Worm (Caenorhabditis elegans) whole organism, young adult: ENCODE measurements around the gene swp-1.

ENCODE experiments used
- B0261.1 ChIP-seq: sonication (generic microtip); optimal IDR thresholded peaks from 2 replicates; lab custom pipeline; 2016; ENCODE audit warnings: mild to moderate bottlenecking, missing genetic modification characterization, moderate library complexity, missing compliant biosample characterization
- B0336.3 ChIP-seq: fragments of 200-800 bp; sonication (Bioruptor generic); IDR thresholded peaks from 2 replicates; pipeline ENCODE4 v1.3.6; 2022; ENCODE audit warnings: missing genetic modification characterization, missing compliant biosample characterization
- F10E7.11 ChIP-seq: sonication (generic microtip); optimal IDR thresholded peaks from 2 replicates; lab custom pipeline; 2017; ENCODE audit warnings: mild to moderate bottlenecking, missing genetic modification characterization, moderate library complexity, missing compliant biosample characterization
- F22D6.2 ChIP-seq: sonication (generic microtip); optimal IDR thresholded peaks from 2 replicates; lab custom pipeline; 2016; ENCODE audit warnings: mild to moderate bottlenecking, missing genetic modification characterization, missing compliant biosample characterization
- F49E8.2 ChIP-seq: sonication (generic microtip); optimal IDR thresholded peaks from 3 replicates; lab custom pipeline; 2017; ENCODE audit warnings: missing genetic modification characterization, mild to moderate bottlenecking, missing compliant biosample characterization, antibody characterized with exemption, moderate library complexity; ENCODE audit not compliant: insufficient read depth
- F57A8.1 ChIP-seq: fragments of 200-800 bp; sonication (Bioruptor generic); optimal IDR thresholded peaks from 2 replicates; lab custom pipeline; 2018; ENCODE audit warnings: mild to moderate bottlenecking, missing genetic modification characterization, moderate library complexity, missing compliant biosample characterization
- Y67H2A.10 ChIP-seq: fragments of 200-800 bp; sonication (Bioruptor generic); conservative IDR thresholded peaks from 2 replicates; pipeline ENCODE4 v1.3.6; 2022; ENCODE audit warnings: missing genetic modification reagents, missing genetic modification characterization, missing compliant biosample characterization
- ama-1 ChIP-seq, 3 experiments: fragments of 150-350 bp in 1 of 3; sonication (generic microtip) in 2 of 3; optimal IDR thresholded peaks; 2 replicates each; lab custom pipeline; 2014 to 2018; ENCODE audit warnings: missing biosample characterization in 2 of 3, missing genetic modification characterization in 2 of 3, missing genetic modification reagents in 2 of 3
- aptf-2 ChIP-seq: fragments of 200-800 bp; sonication (Bioruptor generic); conservative IDR thresholded peaks from 2 replicates; pipeline ENCODE4 v1.3.6; 2022; ENCODE audit warnings: missing genetic modification reagents, missing genetic modification characterization, missing compliant biosample characterization
- aptf-3 ChIP-seq: fragments of 200-800 bp; sonication (Bioruptor generic); IDR thresholded peaks from 2 replicates; pipeline ENCODE4 v1.3.6; 2022; ENCODE audit warnings: missing genetic modification characterization, missing compliant biosample characterization
- athp-1 ChIP-seq: sonication (generic microtip); optimal IDR thresholded peaks from 2 replicates; lab custom pipeline; 2017; ENCODE audit warnings: mild to moderate bottlenecking, missing genetic modification characterization, missing compliant biosample characterization
- attf-3 ChIP-seq: fragments of 200-800 bp; sonication (Bioruptor generic); conservative IDR thresholded peaks from 2 replicates; pipeline ENCODE4 v1.3.6; 2022; ENCODE audit warnings: missing genetic modification reagents, missing genetic modification characterization, missing compliant biosample characterization
- attf-5 ChIP-seq: fragments of 200-800 bp; sonication (Bioruptor generic); optimal IDR thresholded peaks from 2 replicates; lab custom pipeline; 2018; ENCODE audit warnings: mild to moderate bottlenecking, missing genetic modification characterization, missing compliant biosample characterization
- bed-1 ChIP-seq: fragments of 200-800 bp; sonication (Bioruptor generic); IDR thresholded peaks from 2 replicates; pipeline ENCODE4 v1.3.6; 2022; ENCODE audit warnings: missing genetic modification reagents, missing genetic modification characterization, missing compliant biosample characterization
- cebp-2 ChIP-seq: fragments of 200-800 bp; sonication (Bioruptor generic); IDR thresholded peaks from 2 replicates; pipeline ENCODE4 v1.3.6; 2022; ENCODE audit warnings: missing genetic modification characterization, missing compliant biosample characterization
- ceh-100 ChIP-seq: fragments of 200-800 bp; sonication (Bioruptor generic); IDR thresholded peaks from 2 replicates; pipeline ENCODE4 v1.3.6; 2022; ENCODE audit warnings: missing genetic modification reagents, missing genetic modification characterization, missing compliant biosample characterization
- ceh-27 ChIP-seq: fragments of 200-800 bp; sonication (Bioruptor generic); optimal IDR thresholded peaks from 2 replicates; lab custom pipeline; 2018; ENCODE audit warnings: mild to moderate bottlenecking, missing genetic modification characterization, moderate library complexity, missing compliant biosample characterization
- ceh-79 ChIP-seq: sonication (generic microtip); optimal IDR thresholded peaks from 2 replicates; lab custom pipeline; 2017; ENCODE audit warnings: mild to moderate bottlenecking, missing genetic modification characterization, missing compliant biosample characterization
- ceh-91 ChIP-seq: fragments of 200-800 bp; sonication (Bioruptor generic); IDR thresholded peaks from 2 replicates; pipeline ENCODE4 v1.3.6; 2022; ENCODE audit warnings: missing genetic modification reagents, missing genetic modification characterization, missing compliant biosample characterization
- dox-1 ChIP-seq: fragments of 200-800 bp; sonication (Bioruptor generic); IDR thresholded peaks from 2 replicates; pipeline ENCODE4 v1.3.6; 2022; ENCODE audit warnings: missing genetic modification reagents, missing genetic modification characterization, missing compliant biosample characterization
- dpff-1 ChIP-seq: sonication (generic microtip); optimal IDR thresholded peaks from 2 replicates; lab custom pipeline; 2017; ENCODE audit warnings: mild to moderate bottlenecking, missing genetic modification characterization, missing compliant biosample characterization
- egl-18 ChIP-seq: fragments of 200-800 bp; sonication (Bioruptor generic); IDR thresholded peaks from 2 replicates; pipeline ENCODE4 v1.3.6; 2022; ENCODE audit warnings: missing genetic modification reagents, missing genetic modification characterization, missing compliant biosample characterization
- ekl-4 ChIP-seq: fragments of 200-800 bp; sonication (Bioruptor generic); IDR thresholded peaks from 2 replicates; pipeline ENCODE4 v1.3.6; 2022; ENCODE audit warnings: missing genetic modification reagents, missing genetic modification characterization, missing compliant biosample characterization
- fkh-3 ChIP-seq: sonication (generic microtip); optimal IDR thresholded peaks from 2 replicates; lab custom pipeline; 2016; ENCODE audit warnings: mild to moderate bottlenecking, missing genetic modification characterization, missing compliant biosample characterization
- hmg-1.2 ChIP-seq: fragments of 200-800 bp; sonication (Bioruptor generic); IDR thresholded peaks from 2 replicates; pipeline ENCODE4 v1.3.6; 2022; ENCODE audit warnings: missing genetic modification reagents, missing genetic modification characterization, missing compliant biosample characterization
- lag-1 ChIP-seq: fragments of 200-800 bp; sonication (Bioruptor generic); IDR thresholded peaks from 2 replicates; pipeline ENCODE4 v1.3.6; 2022; ENCODE audit warnings: missing genetic modification reagents, missing genetic modification characterization, missing compliant biosample characterization
- lin-35 ChIP-seq, 3 experiments: fragments of 150-350 bp in 2 of 3; sonication (generic microtip) in 1 of 3; optimal IDR thresholded peaks; 2 replicates each; lab custom pipeline; 2014 to 2018; ENCODE audit warnings: missing biosample characterization in 3 of 3, missing genetic modification characterization in 3 of 3, missing genetic modification reagents in 3 of 3
- lin-40 ChIP-seq: sonication (generic microtip); optimal IDR thresholded peaks from 2 replicates; lab custom pipeline; 2016; ENCODE audit warnings: missing genetic modification characterization, mild to moderate bottlenecking, missing compliant biosample characterization, missing genotype, missing genetic modification reagents
- lin-54 ChIP-seq: fragments of 200-800 bp; sonication (Bioruptor generic); optimal IDR thresholded peaks from 2 replicates; lab custom pipeline; 2018; ENCODE audit warnings: mild to moderate bottlenecking, missing genetic modification characterization, missing compliant biosample characterization
- lsy-27 ChIP-seq: sonication (generic microtip); optimal IDR thresholded peaks from 2 replicates; lab custom pipeline; 2017; ENCODE audit warnings: missing genetic modification characterization, mild to moderate bottlenecking, missing compliant biosample characterization, antibody characterized with exemption, missing genotype, borderline replicate concordance; ENCODE audit not compliant: insufficient read depth
- madf-10 ChIP-seq: sonication (generic microtip); optimal IDR thresholded peaks from 2 replicates; lab custom pipeline; 2016; ENCODE audit warnings: mild to moderate bottlenecking, missing genetic modification characterization, missing compliant biosample characterization
- mxl-1 ChIP-seq: sonication (generic microtip); optimal IDR thresholded peaks from 2 replicates; lab custom pipeline; 2016; ENCODE audit warnings: missing genetic modification characterization, missing compliant biosample characterization
- nfyb-1 ChIP-seq: fragments of 200-800 bp; sonication (Bioruptor generic); IDR thresholded peaks from 2 replicates; pipeline ENCODE4 v1.3.6; 2022; ENCODE audit warnings: missing genetic modification reagents, missing genetic modification characterization, missing compliant biosample characterization
- nhr-179 ChIP-seq: sonication (generic microtip); optimal IDR thresholded peaks from 2 replicates; lab custom pipeline; 2016; ENCODE audit warnings: mild to moderate bottlenecking, missing genetic modification characterization, missing compliant biosample characterization
- nhr-90 ChIP-seq: sonication (generic microtip); optimal IDR thresholded peaks from 2 replicates; lab custom pipeline; 2016; ENCODE audit warnings: missing genotype, mild to moderate bottlenecking, missing genetic modification characterization, missing compliant biosample characterization
- pha-4 ChIP-seq: fragments of 150-350 bp; sonication (generic microtip); optimal IDR thresholded peaks from 2 replicates; lab custom pipeline; 2014; ENCODE audit warnings: missing biosample characterization, missing genetic modification reagents, missing genetic modification characterization
- repo-1 ChIP-seq: sonication (generic microtip); optimal IDR thresholded peaks from 2 replicates; lab custom pipeline; 2017; ENCODE audit warnings: mild to moderate bottlenecking, missing genetic modification characterization, missing compliant biosample characterization
- sdz-38 ChIP-seq: sonication (generic microtip); optimal IDR thresholded peaks from 2 replicates; lab custom pipeline; 2016; ENCODE audit warnings: missing genotype, missing genetic modification characterization, missing compliant biosample characterization
- snpc-1.1 ChIP-seq: sonication (generic microtip); optimal IDR thresholded peaks from 2 replicates; lab custom pipeline; 2017; ENCODE audit warnings: missing genetic modification characterization, mild to moderate bottlenecking, missing compliant biosample characterization, antibody characterized with exemption, moderate library complexity, missing genotype, missing genetic modification reagents; ENCODE audit not compliant: insufficient read depth
- snpc-3.4 ChIP-seq: sonication (generic microtip); optimal IDR thresholded peaks from 2 replicates; lab custom pipeline; 2017; ENCODE audit warnings: missing genetic modification characterization, mild to moderate bottlenecking, missing compliant biosample characterization, antibody characterized with exemption, moderate library complexity, missing genotype, missing genetic modification reagents
- snpc-4 ChIP-seq, 5 experiments: fragments of 150-350 bp in 1 of 5; sonication (generic microtip) in 4 of 5; optimal IDR thresholded peaks; 2 replicates each; lab custom pipeline; 2014 to 2018; ENCODE audit warnings: missing genetic modification characterization in 5 of 5, missing biosample characterization in 3 of 5, antibody characterized with exemption in 2 of 5, mild to moderate bottlenecking in 2 of 5, missing compliant biosample characterization in 2 of 5, missing genotype in 2 of 5, moderate library complexity in 2 of 5, missing genetic modification reagents in 1 of 5
- unc-130 ChIP-seq: sonication (generic microtip); optimal IDR thresholded peaks from 2 replicates; lab custom pipeline; 2016; ENCODE audit warnings: missing genetic modification reagents, missing genetic modification characterization, missing compliant biosample characterization
- unc-62 ChIP-seq: fragments of 150-350 bp; optimal IDR thresholded peaks from 2 replicates; lab custom pipeline; 2014; ENCODE audit warnings: missing biosample characterization, missing genetic modification reagents, missing genetic modification characterization
- xnd-1 ChIP-seq: sonication (generic microtip); optimal IDR thresholded peaks from 2 replicates; lab custom pipeline; 2016; ENCODE audit warnings: missing genotype, missing genetic modification reagents, missing genetic modification characterization, missing compliant biosample characterization
- zim-3 ChIP-seq: sonication (generic microtip); optimal IDR thresholded peaks from 2 replicates; lab custom pipeline; 2017; ENCODE audit warnings: mild to moderate bottlenecking, missing genetic modification characterization, moderate library complexity, missing compliant biosample characterization
- ztf-18 ChIP-seq: sonication (generic microtip); optimal IDR thresholded peaks from 2 replicates; lab custom pipeline; 2016; ENCODE audit warnings: missing genotype, mild to moderate bottlenecking, missing genetic modification characterization, missing compliant biosample characterization
- ztf-22 ChIP-seq: fragments of 200-800 bp; sonication (Bioruptor generic); optimal IDR thresholded peaks from 2 replicates; lab custom pipeline; 2018; ENCODE audit warnings: mild to moderate bottlenecking, missing genetic modification characterization, moderate library complexity, missing compliant biosample characterization

swp-1 gene

DNA sequence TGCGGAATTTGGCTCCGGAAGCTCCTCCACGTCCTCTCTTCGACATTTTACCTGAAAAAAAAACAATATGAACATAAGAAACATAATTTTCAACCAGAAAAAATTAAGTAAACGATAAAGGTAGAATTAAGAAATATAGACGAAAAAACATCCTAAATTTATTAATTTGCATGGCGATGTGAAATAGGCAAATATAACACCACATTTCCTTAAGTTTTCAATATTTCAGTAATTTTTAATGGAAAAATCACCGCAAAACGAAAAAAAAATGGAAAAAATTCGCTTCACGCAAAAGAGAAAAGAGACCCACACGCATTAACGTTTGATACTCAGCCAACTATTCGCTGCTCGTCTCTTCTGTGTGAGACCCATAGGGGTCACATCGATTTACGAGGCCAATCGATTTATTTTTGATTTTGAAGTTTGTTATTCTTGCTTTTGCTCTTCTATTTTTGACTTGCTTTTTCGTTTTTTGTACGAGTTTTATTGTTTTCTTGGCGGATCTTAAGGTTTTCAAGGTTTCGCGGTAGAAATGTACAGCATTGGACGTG lies 827 bp upstream of the swp-1 start, which contains the start of gene rpl-23 (continued):
- TF ChIP-seq F10E7.11: no peak
- TF ChIP-seq lin-35 (GFP tag; optimal IDR thresholded peaks at IDR 0.05; lab: Kevin White, UChicago): peak in 1 of 3 experiments; percentile 85
- TF ChIP-seq ama-1 (optimal IDR thresholded peaks at IDR 0.05; lab: Kevin White, UChicago): no peak
- peak in 1 of 2 experiments; percentile 19 for TF ChIP-seq ama-1 (GFP tag; optimal IDR thresholded peaks at IDR 0.05; lab: Kevin White, UChicago)
- 0 out of 2 replicates have a peak, but pooled peaks have one; percentile 48 for TF ChIP-seq aptf-2 (GFP tag; lab: Robert Waterston, UW)
- TF ChIP-seq cebp-2 (GFP tag; lab: Robert Waterston, UW): no peak
- TF ChIP-seq attf-5: peak; percentile 91
- TF ChIP-seq Y67H2A.10: no peak
- TF ChIP-seq madf-10 (tag; lab: Kevin White, UChicago): peak; percentile 55
- TF ChIP-seq nhr-90 (tag; lab: Kevin White, UChicago): no peak
- TF ChIP-seq F22D6.2 (tag; lab: Kevin White, UChicago): no peak
- 0 out of 2 replicates have a peak, but pooled peaks have one; percentile 12 for TF ChIP-seq nfyb-1 (GFP tag; lab: Robert Waterston, UW)
- no peak for TF ChIP-seq B0336.3 (GFP tag; lab: Robert Waterston, UW)
- TF ChIP-seq mxl-1 (tag; lab: Kevin White, UChicago): no peak
- no peak for TF ChIP-seq unc-130 (GFP tag; lab: Kevin White, UChicago)
- peak; percentile 53 for TF ChIP-seq lsy-27 (tag; lab: Kevin White, UChicago)
- TF ChIP-seq F57A8.1 (GFP tag; lab: Kevin White, UChicago): no peak
- no peak for TF ChIP-seq aptf-3 (GFP tag; lab: Robert Waterston, UW)
- peak; percentile 77 for TF ChIP-seq ceh-27
- TF ChIP-seq ceh-79 (tag; lab: Kevin White, UChicago): no peak
- peak; percentile 67; the same call in 1 of the 2 replicates for TF ChIP-seq ekl-4 (GFP tag; lab: Robert Waterston, UW)
- peak; percentile 57 for TF ChIP-seq attf-3 (GFP tag; lab: Robert Waterston, UW)
- TF ChIP-seq lag-1 (GFP tag; lab: Robert Waterston, UW): no peak
- peak; percentile 18 for TF ChIP-seq pha-4 (tag; lab: Kevin White, UChicago)
- TF ChIP-seq xnd-1 (tag; lab: Kevin White, UChicago): peak; percentile 10
- peak; percentile 68 for TF ChIP-seq ceh-91
- no peak for TF ChIP-seq zim-3 (tag; lab: Kevin White, UChicago)
- TF ChIP-seq snpc-4 (GFP tag; optimal IDR thresholded peaks at IDR 0.05; lab: Kevin White, UChicago): peak; percentile 57
- TF ChIP-seq snpc-4 (tag; optimal IDR thresholded peaks at IDR 0.05; lab: Kevin White, UChicago): peak; percentile 32 to 85 (median 59)
- peak; percentile 87 for TF ChIP-seq snpc-3.4 (tag; lab: Kevin White, UChicago)
- TF ChIP-seq sdz-38: no peak
- TF ChIP-seq dox-1 (GFP tag; lab: Robert Waterston, UW): peak; percentile 60; the same call in 1 of the 2 replicates
- TF ChIP-seq repo-1 (tag; lab: Kevin White, UChicago): no peak
- TF ChIP-seq lin-54 (GFP tag; lab: Kevin White, UChicago): peak; percentile 74
- TF ChIP-seq snpc-1.1 (tag; lab: Kevin White, UChicago): peak; percentile 54
- TF ChIP-seq ztf-22: no peak
- peak; percentile 40 for TF ChIP-seq ztf-18 (tag; lab: Kevin White, UChicago)
- peak; percentile 87 for TF ChIP-seq hmg-1.2
- TF ChIP-seq F49E8.2 (tag; lab: Kevin White, UChicago): peak; percentile 82
- no peak for TF ChIP-seq fkh-3 (tag; lab: Kevin White, UChicago)
- peak; percentile 81 for TF ChIP-seq athp-1
- TF ChIP-seq B0261.1 (tag; lab: Kevin White, UChicago): no peak
- TF ChIP-seq unc-62: no peak
- TF ChIP-seq bed-1: no peak
- TF ChIP-seq lin-40 (tag; lab: Kevin White, UChicago): peak; percentile 71
- TF ChIP-seq nhr-179 (tag; lab: Kevin White, UChicago): no peak
- no peak for TF ChIP-seq dpff-1 (tag; lab: Kevin White, UChicago)
- TF ChIP-seq ceh-100 (GFP tag; lab: Robert Waterston, UW): no peak
- no peak for TF ChIP-seq egl-18 (GFP tag; lab: Robert Waterston, UW)
